Worm (Caenorhabditis elegans): Measurements from ENCODE around the gene prx-12.

The prx-12 gene

DNA sequence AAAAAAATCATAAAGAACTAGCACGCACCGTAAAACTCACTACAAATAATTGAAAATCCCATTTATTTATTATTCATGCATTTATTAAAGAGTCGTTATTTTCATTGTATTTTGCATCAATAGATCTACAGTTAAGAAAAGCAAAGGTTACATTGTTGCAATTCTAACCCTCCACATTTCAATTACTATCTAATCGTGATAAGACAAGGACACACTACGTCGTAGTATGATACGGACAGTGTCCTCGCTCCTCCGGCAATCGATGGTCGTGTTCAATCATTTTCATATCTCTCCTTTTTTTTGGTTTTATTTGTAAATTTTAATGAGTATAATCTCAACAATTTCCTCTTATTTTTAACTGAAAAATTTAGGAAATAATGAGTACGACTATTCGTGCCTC is at the start of gene prx-12:
TSS of gene prx-12 (plus strand) at position 371 of the 400 bp plus-strand sequence.
- TF ChIP-seq him-1 (tag; optimal IDR thresholded peaks at IDR 0.05): no peak

DNA sequence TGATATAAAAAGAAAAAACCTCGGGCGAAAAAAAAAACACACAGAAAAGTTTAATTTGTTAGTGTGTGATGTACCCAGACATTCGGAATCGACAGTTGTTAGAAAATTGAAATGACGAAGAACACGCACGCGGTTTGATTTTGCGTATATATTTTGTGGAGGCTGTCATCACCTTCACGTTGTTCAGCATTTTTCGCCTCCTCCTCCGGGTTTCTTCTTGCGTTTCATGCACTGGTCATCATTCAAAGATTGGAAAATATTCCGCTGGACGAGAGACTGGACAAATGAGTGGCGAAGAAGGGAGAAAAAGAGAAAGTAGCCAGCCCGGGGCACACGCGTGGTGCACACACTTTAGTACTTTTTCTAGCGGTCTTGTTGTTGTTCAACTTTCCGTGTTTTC is 48.2 kb upstream of the prx-12 start:
- TF ChIP-seq him-1 (tag; optimal IDR thresholded peaks at IDR 0.05) (no peak), W03F9.2 (tag; optimal IDR thresholded peaks at IDR 0.05) (no peak), dao-5 (tag; optimal IDR thresholded peaks at IDR 0.05) (no peak)

DNA sequence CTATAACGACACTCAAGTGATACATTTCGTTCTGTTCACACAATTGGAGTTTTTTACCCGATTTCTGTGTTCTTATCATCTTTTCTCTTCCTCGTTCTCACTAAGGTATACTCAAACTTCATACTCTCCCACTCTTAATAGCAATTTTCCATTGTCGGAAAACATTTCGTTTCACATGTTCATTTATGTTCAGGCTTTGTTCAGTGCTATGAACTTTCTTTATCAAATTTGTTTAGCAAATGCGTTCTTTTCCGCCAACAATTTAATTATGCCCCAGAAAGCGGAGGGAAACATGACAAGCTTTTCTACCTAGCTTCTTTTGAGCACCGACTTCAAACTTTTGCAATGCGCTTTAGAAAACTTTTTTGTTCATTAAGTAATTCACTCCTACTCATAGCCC is 47.6 kb upstream of the prx-12 start:
- TF ChIP-seq him-1 (tag; optimal IDR thresholded peaks at IDR 0.05): no peak
- TF ChIP-seq dao-5 (tag; optimal IDR thresholded peaks at IDR 0.05): no peak
- no peak for TF ChIP-seq W03F9.2 (tag; optimal IDR thresholded peaks at IDR 0.05)

DNA sequence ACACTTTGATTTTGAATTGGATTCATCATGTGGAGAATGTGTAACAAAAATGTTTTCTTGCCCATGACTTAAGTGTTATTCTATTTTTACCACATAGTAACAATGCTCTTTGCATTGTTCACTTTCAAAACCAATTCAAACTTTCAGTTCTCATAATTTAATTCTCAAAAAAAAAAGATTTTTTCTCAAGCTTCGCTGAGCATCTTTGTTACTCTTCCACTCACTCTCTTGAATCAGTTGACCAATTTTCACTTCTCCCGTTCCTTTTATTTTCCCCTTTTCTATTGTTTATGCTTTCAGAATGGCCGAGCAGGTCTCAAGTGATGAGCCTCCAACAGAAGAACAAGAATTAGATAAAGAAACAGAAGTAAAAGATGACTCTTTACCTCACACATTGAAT is 46.9 kb upstream of the prx-12 start, which contains the start of gene oct-2:
TSS of gene oct-2 (plus strand) at position 301 of the 400 bp plus-strand sequence.
- TF ChIP-seq him-1 (tag; optimal IDR thresholded peaks at IDR 0.05) (no peak), W03F9.2 (tag; optimal IDR thresholded peaks at IDR 0.05) (no peak), dao-5 (tag; optimal IDR thresholded peaks at IDR 0.05) (no peak)

DNA sequence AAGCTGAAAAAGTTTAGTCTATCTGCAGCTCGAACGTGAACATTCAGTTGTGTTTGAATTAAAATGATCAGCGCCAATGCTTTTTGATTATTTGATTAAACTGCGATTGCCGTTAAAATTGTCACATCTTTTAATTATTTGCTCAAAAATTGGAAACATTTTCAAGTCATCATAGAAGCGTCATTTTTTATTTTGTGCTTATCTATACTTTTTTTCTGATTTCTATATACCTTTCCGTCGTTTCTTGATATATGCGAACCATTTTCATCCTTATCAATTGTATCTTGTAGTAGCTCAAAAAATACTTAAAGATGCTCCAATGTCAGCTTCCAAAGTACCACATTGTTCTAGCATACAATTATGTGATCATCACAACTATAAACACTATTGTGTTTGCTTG is 41.8 kb upstream of the prx-12 start:
- no peak for TF ChIP-seq dao-5 (tag; optimal IDR thresholded peaks at IDR 0.05)
- TF ChIP-seq him-1 (tag; optimal IDR thresholded peaks at IDR 0.05): no peak
- no peak for TF ChIP-seq W03F9.2 (tag; optimal IDR thresholded peaks at IDR 0.05)

DNA sequence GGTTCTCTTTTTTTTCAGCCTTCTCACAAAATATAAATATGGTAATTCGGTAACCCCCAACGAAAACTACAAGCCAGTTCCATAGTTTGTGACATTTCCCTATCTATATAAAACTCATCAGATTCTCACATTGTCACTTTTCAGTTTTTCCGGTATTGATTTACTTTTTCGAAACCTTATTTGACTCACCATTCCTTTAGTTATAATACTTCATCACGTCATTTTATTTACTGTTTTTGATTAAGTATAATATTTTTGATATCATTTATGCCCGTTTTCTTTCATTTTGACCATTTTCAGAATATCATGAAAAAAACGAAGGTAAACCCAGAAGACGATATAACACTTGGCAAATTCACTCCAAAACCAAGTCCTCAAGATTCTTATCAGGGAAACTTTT is 41.2 kb upstream of the prx-12 start, which contains the start of gene pgp-3:
TSS of gene pgp-3 (plus strand) at position 301 of the 400 bp plus-strand sequence.
- no peak for TF ChIP-seq W03F9.2 (tag; optimal IDR thresholded peaks at IDR 0.05)

DNA sequence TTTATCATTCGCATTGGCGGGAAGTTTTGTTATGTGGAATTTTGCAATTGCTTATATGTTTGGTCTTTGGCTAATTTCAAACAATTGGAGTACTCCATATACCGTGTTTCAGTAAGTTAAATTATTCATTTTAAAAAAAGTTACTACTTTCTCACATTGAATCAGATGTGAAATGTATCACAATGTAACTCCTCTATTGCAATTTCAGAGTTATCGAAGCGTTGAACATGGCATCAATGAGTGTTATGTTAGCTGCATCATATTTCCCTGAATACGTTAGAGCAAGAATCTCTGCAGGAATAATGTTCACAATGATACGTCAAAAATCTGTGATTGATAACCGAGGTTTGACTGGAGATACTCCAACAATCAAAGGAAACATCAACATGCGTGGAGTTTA is 37.2 kb upstream of the prx-12 start:
- TF ChIP-seq W03F9.2 (tag; optimal IDR thresholded peaks at IDR 0.05) (no peak), dao-5 (tag; optimal IDR thresholded peaks at IDR 0.05) (no peak), him-1 (tag; optimal IDR thresholded peaks at IDR 0.05) (no peak)

DNA sequence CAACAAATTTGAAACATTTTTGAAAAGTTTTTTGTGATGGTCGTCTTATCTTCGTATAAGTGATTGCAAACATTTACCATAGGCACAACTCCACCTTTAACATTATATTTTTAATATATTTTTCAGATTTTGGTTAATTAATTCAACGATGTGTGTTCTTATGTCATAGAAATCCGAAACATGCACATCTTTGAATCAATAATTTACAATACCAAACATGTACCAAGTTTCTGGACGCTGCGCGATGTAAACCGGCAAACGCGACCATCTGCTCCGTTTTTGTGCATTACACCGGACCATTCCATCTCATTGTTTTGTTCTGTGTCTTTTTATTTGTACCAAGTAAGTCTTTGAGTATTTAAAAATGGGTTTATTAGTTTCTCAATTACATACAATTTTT is 35.6 kb upstream of the prx-12 start, which contains the start of gene pgp-4:
TSS of gene pgp-4 (plus strand) at position 301 of the 400 bp plus-strand sequence.
- no peak for TF ChIP-seq him-1 (tag; optimal IDR thresholded peaks at IDR 0.05)
- TF ChIP-seq dao-5 (tag; optimal IDR thresholded peaks at IDR 0.05): no peak
- no peak for TF ChIP-seq W03F9.2 (tag; optimal IDR thresholded peaks at IDR 0.05)

DNA sequence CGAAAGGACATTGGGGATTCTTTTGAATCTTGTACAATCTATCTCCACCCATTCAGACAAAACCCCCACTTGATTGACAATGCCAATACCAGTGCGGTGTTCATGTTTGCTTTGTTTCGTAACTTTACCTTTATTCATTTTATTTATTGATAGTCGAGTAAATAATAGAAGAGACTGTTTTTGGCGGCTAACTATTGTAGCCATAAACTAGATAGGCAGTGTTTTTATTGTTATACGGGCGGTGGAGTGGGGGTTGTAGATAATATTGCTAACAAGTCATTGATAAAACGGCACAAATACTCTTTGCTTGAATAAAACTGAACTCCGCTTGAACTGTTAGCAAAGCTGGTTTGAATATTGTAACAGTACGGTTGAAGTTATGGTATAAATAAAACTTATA is 28.2 kb upstream of the prx-12 start:
- TF ChIP-seq him-1 (tag; optimal IDR thresholded peaks at IDR 0.05) (no peak), dao-5 (tag; optimal IDR thresholded peaks at IDR 0.05) (no peak), W03F9.2 (tag; optimal IDR thresholded peaks at IDR 0.05) (no peak)

DNA sequence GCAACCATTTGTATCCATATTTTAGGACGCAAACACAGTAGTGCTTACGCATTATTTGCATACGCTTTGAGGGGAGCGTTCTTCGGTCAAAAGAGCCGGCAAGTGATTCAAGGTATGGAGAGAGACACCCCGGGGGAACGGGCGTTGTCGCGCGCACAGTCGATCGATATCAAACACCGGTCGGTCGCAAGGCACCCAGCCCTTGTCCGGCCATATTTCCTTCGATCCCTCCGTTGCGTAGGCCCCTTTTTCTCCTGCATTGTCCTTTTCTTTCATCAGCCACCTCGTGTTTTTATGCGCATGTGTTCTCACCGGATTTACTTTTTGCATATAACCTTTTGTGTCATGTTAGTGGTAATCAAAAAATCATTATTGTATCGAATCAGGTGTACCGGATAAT is 27.1 kb upstream of the prx-12 start:
- TF ChIP-seq him-1 (tag; optimal IDR thresholded peaks at IDR 0.05) (no peak), W03F9.2 (tag; optimal IDR thresholded peaks at IDR 0.05) (no peak), dao-5 (tag; optimal IDR thresholded peaks at IDR 0.05) (no peak)

DNA sequence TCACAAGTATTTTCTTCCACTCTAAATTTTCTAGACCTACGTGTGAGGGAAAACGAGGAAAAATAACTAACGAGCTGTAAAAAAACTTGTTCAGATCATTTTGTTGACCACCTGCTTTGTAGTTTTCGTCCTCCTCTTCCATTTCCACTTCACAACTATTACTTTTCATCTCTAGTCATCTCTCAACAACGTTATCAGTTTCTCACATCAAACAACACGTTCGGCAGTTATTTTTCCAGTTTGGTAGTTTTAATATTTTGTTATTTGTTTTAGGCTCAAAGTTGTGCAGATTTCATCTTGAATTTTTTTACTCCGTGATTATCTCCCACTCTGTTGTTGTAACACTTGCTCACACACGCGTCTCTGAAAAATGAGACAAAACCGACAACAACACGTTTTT is 26.0 kb upstream of the prx-12 start:
- TF ChIP-seq W03F9.2 (tag; optimal IDR thresholded peaks at IDR 0.05) (no peak), dao-5 (tag; optimal IDR thresholded peaks at IDR 0.05) (no peak), him-1 (tag; optimal IDR thresholded peaks at IDR 0.05) (no peak)

DNA sequence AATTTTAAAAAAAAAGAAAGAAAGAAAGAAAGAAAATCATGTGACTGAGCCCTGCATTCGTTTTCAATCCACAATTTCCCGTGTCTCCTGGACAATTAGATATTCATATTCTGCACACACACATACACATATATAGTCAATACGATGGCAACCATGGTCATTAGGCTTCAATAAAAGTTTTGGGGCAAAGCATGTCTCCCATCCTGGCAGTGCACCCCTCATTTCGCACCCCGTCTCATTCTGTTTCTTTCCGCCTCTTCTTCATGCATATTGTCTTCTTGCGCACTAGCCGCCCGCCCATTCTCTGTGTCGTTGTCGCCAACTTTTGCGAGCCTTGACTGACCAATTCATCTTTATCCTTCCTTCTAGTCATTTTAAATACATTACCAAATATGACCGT is 25.5 kb upstream of the prx-12 start:
- TF ChIP-seq dao-5 (tag; optimal IDR thresholded peaks at IDR 0.05): no peak
- no peak for TF ChIP-seq him-1 (tag; optimal IDR thresholded peaks at IDR 0.05)
- no peak for TF ChIP-seq W03F9.2 (tag; optimal IDR thresholded peaks at IDR 0.05)

DNA sequence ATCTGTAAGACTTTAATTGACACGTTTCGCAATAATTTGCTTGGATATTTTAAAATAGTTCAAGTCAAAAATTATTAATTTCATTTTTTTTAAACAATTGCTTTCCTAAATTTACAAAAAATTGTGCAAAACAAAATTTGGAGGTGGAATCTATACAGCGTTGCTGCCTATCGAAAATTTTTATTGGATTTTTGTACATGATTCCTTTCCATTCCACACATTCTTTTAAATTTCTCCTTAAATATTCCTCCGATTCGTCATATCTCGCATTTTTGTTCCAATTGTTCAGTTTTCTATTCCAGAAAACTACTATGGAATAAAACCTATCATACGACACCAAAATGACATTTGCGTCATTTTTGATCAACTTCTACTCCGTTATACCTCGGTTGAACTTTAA is 24.7 kb upstream of the prx-12 start, which contains the start of gene ttyh-1:
TSS of gene ttyh-1 (plus strand) at position 301 of the 400 bp plus-strand sequence.
- TF ChIP-seq W03F9.2 (tag; optimal IDR thresholded peaks at IDR 0.05) (no peak), dao-5 (tag; optimal IDR thresholded peaks at IDR 0.05) (no peak), him-1 (tag; optimal IDR thresholded peaks at IDR 0.05) (no peak)

DNA sequence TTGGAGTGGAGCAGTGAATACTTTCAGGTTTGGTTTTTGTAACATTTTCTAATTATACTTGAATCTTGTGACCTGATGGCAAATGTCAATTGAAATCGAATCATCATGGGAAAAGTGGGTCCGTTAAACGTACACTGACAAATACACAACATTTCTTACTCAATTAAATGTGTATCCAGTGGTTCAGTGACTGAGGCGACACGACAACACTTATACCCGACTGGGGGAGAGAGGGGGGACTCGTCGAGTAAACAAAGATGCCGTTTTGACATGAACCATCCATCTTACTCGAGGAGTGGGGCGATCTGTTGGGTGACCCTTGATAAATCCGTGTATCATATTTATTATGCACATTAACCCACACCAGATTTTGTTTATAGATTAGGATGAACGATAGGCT is 24.2 kb upstream of the prx-12 start:
- TF ChIP-seq W03F9.2 (tag; optimal IDR thresholded peaks at IDR 0.05) (no peak), dao-5 (tag; optimal IDR thresholded peaks at IDR 0.05) (no peak), him-1 (tag; optimal IDR thresholded peaks at IDR 0.05) (no peak)

DNA sequence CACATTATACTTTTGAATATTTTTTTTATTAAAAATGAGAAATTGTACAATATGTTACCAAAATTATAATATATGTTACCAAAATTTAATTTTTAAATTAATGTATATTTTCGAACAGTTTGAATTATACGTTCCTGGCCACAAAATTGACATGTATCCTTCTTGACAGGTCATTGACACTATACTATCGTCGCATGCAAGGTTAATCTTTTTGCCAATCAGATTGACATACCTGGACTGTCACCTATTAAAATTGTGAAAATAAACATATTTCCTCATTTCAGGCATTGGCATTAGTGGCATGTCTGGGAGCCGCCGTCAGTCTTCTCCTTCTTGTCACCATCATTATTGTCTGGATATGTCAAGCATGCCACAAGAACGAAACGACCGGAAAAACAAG is 23.0 kb upstream of the prx-12 start:
- TF ChIP-seq W03F9.2 (tag; optimal IDR thresholded peaks at IDR 0.05): no peak
- TF ChIP-seq dao-5 (tag; optimal IDR thresholded peaks at IDR 0.05): no peak
- no peak for TF ChIP-seq him-1 (tag; optimal IDR thresholded peaks at IDR 0.05)

DNA sequence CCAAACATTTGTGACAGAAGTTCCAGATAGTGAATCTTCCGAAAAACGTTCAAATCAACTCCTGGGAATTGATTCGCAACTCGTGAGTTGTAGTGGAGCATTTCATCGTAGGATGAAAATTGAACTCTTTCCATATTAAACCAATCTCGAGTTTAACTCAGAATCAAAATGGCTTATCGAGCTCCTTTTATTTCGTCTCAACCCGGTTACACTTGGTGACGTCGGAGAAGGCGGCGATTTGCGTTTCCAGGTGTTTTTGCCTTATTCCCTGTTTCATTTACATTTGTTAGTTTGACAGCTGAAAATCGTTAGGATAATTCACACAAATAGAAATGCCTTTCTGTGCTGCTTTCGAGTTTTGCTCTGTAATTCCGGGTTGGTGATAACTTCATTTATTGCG is 17.6 kb upstream of the prx-12 start, which contains the start of gene F42E11.3:
TSS of gene F42E11.3 (minus strand) at position 101 of the 400 bp plus-strand sequence.
- TF ChIP-seq W03F9.2 (tag; optimal IDR thresholded peaks at IDR 0.05) (no peak), dao-5 (tag; optimal IDR thresholded peaks at IDR 0.05) (no peak), him-1 (tag; optimal IDR thresholded peaks at IDR 0.05) (no peak)

Data from whole organism, L4/young adult.